Fruit fly (Drosophila melanogaster) whole organism, embryonic: Measurements from ENCODE around the gene CG15517.
A peak's percentile ranks its signal among the peaks of the same experiment; 100 is the strongest.

ENCODE experiments used
- Awh ChIP-seq: fragments of 200-800 bp; sonication (Bioruptor generic); IDR thresholded peaks from 2 replicates; pipeline ENCODE4, ENCODE4 v1.3.6; 2022; ENCODE audit warnings: missing biosample characterization, missing genetic modification characterization
- B-H2 ChIP-seq: fragments of 200-800 bp; sonication (Bioruptor generic); optimal IDR thresholded peaks from 2 replicates; lab custom pipeline; 2018; ENCODE audit warnings: missing biosample characterization, mild to moderate bottlenecking, missing genetic modification characterization
- BtbVII ChIP-seq: fragments of 200-800 bp; sonication (Bioruptor generic); optimal IDR thresholded peaks from 3 replicates; lab custom pipeline; 2017; ENCODE audit warnings: missing biosample characterization, mild to moderate bottlenecking, missing genetic modification characterization
- Bteb2 ChIP-seq: fragments of 200-800 bp; sonication (Bioruptor generic); optimal IDR thresholded peaks from 2 replicates; lab custom pipeline; 2016; ENCODE audit warnings: missing biosample characterization, missing genetic modification characterization
- CG10462 ChIP-seq: fragments of 200-800 bp; sonication (Bioruptor generic); optimal IDR thresholded peaks from 2 replicates; lab custom pipeline; 2016; ENCODE audit warnings: missing biosample characterization, missing genetic modification characterization
- CG12659 ChIP-seq: fragments of 200-800 bp; sonication (Bioruptor generic); optimal IDR thresholded peaks from 3 replicates; lab custom pipeline; 2017; ENCODE audit warnings: mild to moderate bottlenecking, missing biosample characterization, missing genetic modification reagents, missing genetic modification characterization
- CG14965 ChIP-seq: fragments of 200-800 bp; sonication (Bioruptor generic); optimal IDR thresholded peaks from 2 replicates; lab custom pipeline; 2016; ENCODE audit warnings: missing biosample characterization, missing genetic modification characterization, borderline replicate concordance
- CG1529 ChIP-seq: fragments of 200-800 bp; sonication (Bioruptor generic); optimal IDR thresholded peaks from 3 replicates; lab custom pipeline; 2018; ENCODE audit warnings: missing biosample characterization, missing genetic modification characterization
- CG15514 ChIP-seq: fragments of 200-800 bp; sonication (Bioruptor generic); optimal IDR thresholded peaks from 3 replicates; lab custom pipeline; 2017; ENCODE audit warnings: missing biosample characterization, missing genetic modification characterization, mild to moderate bottlenecking, moderate library complexity, missing genetic modification reagents
- CG15696 ChIP-seq: fragments of 200-800 bp; sonication (Bioruptor generic); optimal IDR thresholded peaks from 2 replicates; lab custom pipeline; 2019; ENCODE audit warnings: missing biosample characterization, mild to moderate bottlenecking, missing genetic modification characterization, moderate library complexity
- CG2116 ChIP-seq: fragments of 200-800 bp; sonication (Bioruptor generic); optimal IDR thresholded peaks from 3 replicates; lab custom pipeline; 2018; ENCODE audit warnings: missing biosample characterization, mild to moderate bottlenecking, missing genetic modification characterization
- CG2120 ChIP-seq: fragments of 200-800 bp; sonication (Bioruptor generic); optimal IDR thresholded peaks from 3 replicates; lab custom pipeline; 2016; ENCODE audit warnings: missing biosample characterization, missing genetic modification characterization
- CG30431 ChIP-seq: fragments of 200-800 bp; sonication (Bioruptor generic); optimal IDR thresholded peaks from 2 replicates; lab custom pipeline; 2017; ENCODE audit warnings: missing biosample characterization, missing genetic modification characterization
- CG31365 ChIP-seq: fragments of 200-800 bp; sonication (Bioruptor generic); optimal IDR thresholded peaks from 2 replicates; lab custom pipeline; 2018; ENCODE audit warnings: missing biosample characterization, mild to moderate bottlenecking, missing genetic modification characterization
- CG4360 ChIP-seq: fragments of 200-800 bp; sonication (Bioruptor generic); IDR thresholded peaks from 2 replicates; pipeline ENCODE4 v1.3.6; 2022; ENCODE audit warnings: missing biosample characterization, missing genetic modification characterization
- CG5953 ChIP-seq: fragments of 200-800 bp; sonication (Bioruptor generic); IDR thresholded peaks from 2 replicates; pipeline ENCODE4 v1.3.6; 2022; ENCODE audit warnings: missing biosample characterization, missing genetic modification characterization
- CG7372 ChIP-seq: fragments of 200-800 bp; sonication (Bioruptor generic); IDR thresholded peaks from 2 replicates; pipeline ENCODE4 v1.3.6; 2022; ENCODE audit warnings: missing biosample characterization, missing genetic modification characterization
- CG7963 ChIP-seq: fragments of 200-800 bp; sonication (Bioruptor generic); IDR thresholded peaks from 3 replicates; pipeline ENCODE4 v1.3.6; 2022; ENCODE audit warnings: missing biosample characterization, missing genetic modification characterization; ENCODE audit not compliant: partially characterized antibody
- CG7987 ChIP-seq: fragments of 200-800 bp; sonication (Bioruptor generic); optimal IDR thresholded peaks from 2 replicates; lab custom pipeline; 2018; ENCODE audit warnings: missing biosample characterization, mild to moderate bottlenecking, missing genetic modification characterization, moderate library complexity
- CG9609 ChIP-seq: fragments of 200-800 bp; sonication (Bioruptor generic); optimal IDR thresholded peaks from 3 replicates; lab custom pipeline; 2016; ENCODE audit warnings: missing biosample characterization, missing genetic modification characterization
- Dfd ChIP-seq, 2 experiments: fragments of >200 bp; optimal IDR thresholded peaks; 2 replicates each; lab custom pipeline; 2017; ENCODE audit warnings: missing biosample characterization in 2 of 2, missing genetic modification characterization in 2 of 2
- Dll ChIP-seq: fragments of 200-800 bp; sonication (Bioruptor generic); IDR thresholded peaks from 4 replicates; pipeline ENCODE4 v1.3.6; 2022; ENCODE audit warnings: missing biosample characterization, missing genetic modification characterization; ENCODE audit not compliant: partially characterized antibody
- E2f1 ChIP-seq: fragments of 200-800 bp; sonication (Bioruptor generic); IDR thresholded peaks from 2 replicates; pipeline ENCODE4 v1.3.6; 2022; ENCODE audit warnings: missing biosample characterization, missing genetic modification characterization
- E2f2 ChIP-seq: fragments of 200-800 bp; sonication (Bioruptor generic); IDR thresholded peaks from 2 replicates; pipeline ENCODE4 v1.3.6; 2022; ENCODE audit warnings: missing biosample characterization, missing genetic modification characterization
- Eip74EF ChIP-seq, 2 experiments: fragments of 200-800 bp in 1 of 2; fragments of >200 bp in 1 of 2; sonication (Bioruptor generic) in 1 of 2; optimal IDR thresholded peaks; 2 replicates each; lab custom pipeline; 2017 to 2019; ENCODE audit warnings: missing biosample characterization in 2 of 2, missing genetic modification characterization in 2 of 2, mild to moderate bottlenecking in 1 of 2, moderate library complexity in 1 of 2
- Hey ChIP-seq: fragments of 200-800 bp; sonication (Bioruptor generic); optimal IDR thresholded peaks from 3 replicates; lab custom pipeline; 2018; ENCODE audit warnings: missing biosample characterization, mild to moderate bottlenecking, missing genetic modification characterization
- Hmr ChIP-seq: fragments of 200-800 bp; sonication (Bioruptor generic); optimal IDR thresholded peaks from 3 replicates; lab custom pipeline; 2017; ENCODE audit warnings: mild to moderate bottlenecking, missing biosample characterization, missing genetic modification reagents, missing genetic modification characterization
- Kr ChIP-seq: fragments of 200-800 bp; sonication (Bioruptor generic); optimal IDR thresholded peaks from 2 replicates; lab custom pipeline; 2017; ENCODE audit warnings: missing biosample characterization, mild to moderate bottlenecking, missing genetic modification characterization
- Meics ChIP-seq: fragments of 200-800 bp; sonication (Bioruptor generic); optimal IDR thresholded peaks from 2 replicates; lab custom pipeline; 2017; ENCODE audit warnings: missing biosample characterization, mild to moderate bottlenecking, missing genetic modification characterization
- NFAT ChIP-seq: fragments of 200-800 bp; sonication (Bioruptor generic); IDR thresholded peaks from 2 replicates; pipeline ENCODE4 v1.3.6; 2022; ENCODE audit warnings: missing biosample characterization, missing genetic modification characterization
- Neu2 ChIP-seq: fragments of 200-800 bp; sonication (Bioruptor generic); optimal IDR thresholded peaks from 3 replicates; lab custom pipeline; 2016; ENCODE audit warnings: missing biosample characterization, missing genetic modification characterization, borderline replicate concordance
- Nf-YC ChIP-seq: fragments of 200-800 bp; optimal IDR thresholded peaks from 3 replicates; lab custom pipeline; 2019; ENCODE audit warnings: missing biosample characterization, mild to moderate bottlenecking, missing genetic modification characterization, moderate library complexity
- Opbp ChIP-seq: fragments of 200-800 bp; sonication (Bioruptor generic); IDR thresholded peaks from 3 replicates; pipeline ENCODE4 v1.3.6; 2022; ENCODE audit warnings: missing biosample characterization, missing genetic modification characterization; ENCODE audit not compliant: partially characterized antibody
- Six4 ChIP-seq: fragments of 200-800 bp; sonication (Bioruptor generic); optimal IDR thresholded peaks from 2 replicates; lab custom pipeline; 2016; ENCODE audit warnings: missing biosample characterization, missing genetic modification characterization
- Vsx1 ChIP-seq: fragments of 200-800 bp; sonication (Bioruptor generic); optimal IDR thresholded peaks from 2 replicates; lab custom pipeline; 2017; ENCODE audit warnings: missing biosample characterization, mild to moderate bottlenecking, missing genetic modification characterization, missing genetic modification reagents
- YL-1 ChIP-seq: fragments of 200-800 bp; sonication (Bioruptor generic); optimal IDR thresholded peaks from 3 replicates; lab custom pipeline; 2017; ENCODE audit warnings: missing biosample characterization, mild to moderate bottlenecking, missing genetic modification characterization
- ab ChIP-seq: fragments of 200-800 bp; sonication (Bioruptor generic); optimal IDR thresholded peaks from 2 replicates; lab custom pipeline; 2016; ENCODE audit warnings: missing biosample characterization, missing genetic modification characterization
- cad ChIP-seq: fragments of >200 bp; optimal IDR thresholded peaks from 2 replicates; lab custom pipeline; 2017; ENCODE audit warnings: missing biosample characterization, missing genetic modification characterization
- caup ChIP-seq: fragments of 200-800 bp; sonication (Bioruptor generic); optimal IDR thresholded peaks from 3 replicates; lab custom pipeline; 2017; ENCODE audit warnings: missing biosample characterization, mild to moderate bottlenecking, missing genetic modification characterization, moderate library complexity; ENCODE audit not compliant: severe bottlenecking
- cwo ChIP-seq: fragments of 200-800 bp; sonication (Bioruptor generic); optimal IDR thresholded peaks from 3 replicates; lab custom pipeline; 2017; ENCODE audit warnings: missing biosample characterization, missing genetic modification characterization, mild to moderate bottlenecking, moderate library complexity, missing genetic modification reagents
- dmrt99B ChIP-seq: fragments of 200-800 bp; sonication (Bioruptor generic); optimal IDR thresholded peaks from 2 replicates; lab custom pipeline; 2018; ENCODE audit warnings: missing biosample characterization, mild to moderate bottlenecking, missing genetic modification characterization, moderate library complexity
- ewg ChIP-seq: fragments of 200-800 bp; sonication (Bioruptor generic); optimal IDR thresholded peaks from 3 replicates; lab custom pipeline; 2017; ENCODE audit warnings: mild to moderate bottlenecking, missing biosample characterization, missing genetic modification reagents, missing genetic modification characterization
- fd64A ChIP-seq: fragments of 200-800 bp; sonication (Bioruptor generic); optimal IDR thresholded peaks from 3 replicates; lab custom pipeline; 2018; ENCODE audit warnings: missing biosample characterization, mild to moderate bottlenecking, missing genetic modification characterization
- odd ChIP-seq: fragments of 200-800 bp; sonication (Bioruptor generic); optimal IDR thresholded peaks from 2 replicates; lab custom pipeline; 2017; ENCODE audit warnings: missing biosample characterization, mild to moderate bottlenecking, missing genetic modification characterization
- prd ChIP-seq, 3 experiments: fragments of >200 bp in 2 of 3; fragments of 200-800 bp in 1 of 3; sonication (Bioruptor generic) in 1 of 3; optimal IDR thresholded peaks in 2 of 3; IDR thresholded peaks in 1 of 3; 2 replicates in 2 of 3; 3 replicates in 1 of 3; pipeline versions ENCODE4 v1.3.6 to Lab custom; 2017 to 2022; ENCODE audit warnings: missing biosample characterization in 1 of 3, missing genetic modification characterization in 1 of 3
- pum ChIP-seq: fragments of 200-800 bp; sonication (Bioruptor generic); optimal IDR thresholded peaks from 2 replicates; lab custom pipeline; 2016; ENCODE audit warnings: missing biosample characterization, missing genetic modification characterization
- sob ChIP-seq: fragments of 200-800 bp; sonication (Bioruptor generic); IDR thresholded peaks from 2 replicates; pipeline ENCODE4 v1.3.6; 2022; ENCODE audit warnings: missing biosample characterization, missing genetic modification characterization
- tna ChIP-seq: fragments of 200-800 bp; sonication (Bioruptor generic); IDR thresholded peaks from 2 replicates; pipeline ENCODE4 v1.3.6; 2022; ENCODE audit warnings: missing biosample characterization, missing genetic modification characterization; ENCODE audit not compliant: partially characterized antibody
- vvl ChIP-seq: fragments of 200-800 bp; sonication (Bioruptor generic); IDR thresholded peaks from 2 replicates; pipeline ENCODE4 v1.3.6; 2022; ENCODE audit warnings: missing biosample characterization, missing genetic modification characterization
- wek ChIP-seq: fragments of 200-800 bp; sonication (Bioruptor generic); optimal IDR thresholded peaks from 3 replicates; lab custom pipeline; 2018; ENCODE audit warnings: missing biosample characterization, mild to moderate bottlenecking, missing genetic modification characterization, moderate library complexity

CG15517 gene

DNA sequence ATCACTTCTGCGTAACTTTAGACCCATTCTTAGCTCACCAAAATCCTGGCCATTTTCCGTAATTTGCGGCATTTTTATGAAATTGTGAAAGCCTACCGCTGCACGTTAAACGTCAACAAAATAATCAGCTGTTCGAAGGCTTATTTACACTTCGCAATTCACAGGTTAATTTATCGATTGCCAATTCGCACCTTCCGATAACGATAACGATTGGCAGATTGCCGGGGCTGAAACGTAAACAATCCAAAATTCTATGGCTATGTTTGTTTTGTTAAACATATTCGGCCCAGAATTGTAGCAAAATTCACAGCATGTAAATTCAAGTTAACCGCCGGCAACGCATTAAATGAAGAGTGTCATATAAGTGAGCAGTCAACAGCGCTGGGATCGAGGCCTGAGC, 32.1 kb upstream of the CG15517 start, which contains the start of the genes eIF2Balpha and Vps13B:
Gene eIF2Balpha, minus strand, starts transcription at position 133 of the 400 bp plus-strand sequence.
Gene Vps13B, plus strand, starts transcription at position 223 of the 400 bp plus-strand sequence.
- TF ChIP-seq tna (GFP tag; lab: Robert Waterston, UW) (peak; percentile 91), vvl (GFP tag; lab: Robert Waterston, UW) (no peak), Bteb2 (no peak), dmrt99B (no peak), Dll (peak; percentile 83), cad (no peak), CG31365 (tag; lab: Kevin White, UChicago) (no peak), NFAT (GFP tag; lab: Robert Waterston, UW) (no peak), CG10462 (GFP tag; lab: Kevin White, UChicago) (no peak), E2f2 (0 out of 2 replicates have a peak, but pooled peaks have one; percentile 22), Dfd (GFP tag; optimal IDR thresholded peaks at IDR 0.05; lab: Kevin White, UChicago) (no peak), CG7372 (no peak), Neu2 (GFP tag; lab: Kevin White, UChicago) (no peak), CG15696 (no peak), E2f1 (no peak), CG12659 (GFP tag; lab: Kevin White, UChicago) (no peak), odd (GFP tag; lab: Kevin White, UChicago) (no peak), fd64A (GFP tag; lab: Kevin White, UChicago) (no peak), CG7963 (GFP tag; lab: Robert Waterston, UW) (peak; percentile 96), Eip74EF (GFP tag; optimal IDR thresholded peaks at IDR 0.05; lab: Kevin White, UChicago) (no peak), caup (GFP tag; lab: Kevin White, UChicago) (no peak), Six4 (no peak), YL-1 (no peak), BtbVII (GFP tag; lab: Kevin White, UChicago) (no peak), sob (no peak), CG7987 (GFP tag; lab: Kevin White, UChicago) (no peak), B-H2 (GFP tag; lab: Kevin White, UChicago) (no peak), Vsx1 (GFP tag; lab: Kevin White, UChicago) (no peak), Hmr (GFP tag; lab: Kevin White, UChicago) (no peak), Hey (no peak), Kr (GFP tag; lab: Kevin White, UChicago) (no peak), ab (GFP tag; lab: Kevin White, UChicago) (no peak), CG1529 (no peak), pum (GFP tag; lab: Kevin White, UChicago) (no peak), CG4360 (no peak), ewg (GFP tag; lab: Kevin White, UChicago) (no peak), CG14965 (GFP tag; lab: Kevin White, UChicago) (no peak), prd (optimal IDR thresholded peaks at IDR 0.05; lab: Kevin White, UChicago) (no peak), prd (GFP tag; IDR thresholded peaks at IDR 0.05; lab: Robert Waterston, UW) (no peak), CG2116 (GFP tag; lab: Kevin White, UChicago) (peak; percentile 29), cwo (GFP tag; lab: Kevin White, UChicago) (no peak), Meics (GFP tag; lab: Kevin White, UChicago) (no peak), CG9609 (GFP tag; lab: Kevin White, UChicago) (no peak), CG15514 (GFP tag; lab: Kevin White, UChicago) (no peak), Awh (GFP tag; lab: Robert Waterston, UW) (no peak), wek (no peak), CG2120 (GFP tag; lab: Kevin White, UChicago) (no peak), CG30431 (GFP tag; lab: Kevin White, UChicago) (no peak), Opbp (GFP tag; lab: Robert Waterston, UW) (peak; percentile 87; the same call in 2 of the 3 replicates), CG5953 (GFP tag; lab: Robert Waterston, UW) (no peak), Nf-YC (tag; lab: Kevin White, UChicago) (no peak)
